Fruit fly (Drosophila melanogaster): ENCODE data around the gene CG12310.
A peak's percentile ranks its signal among the peaks of the same experiment; 100 is the strongest.

Gene CG12310

DNA sequence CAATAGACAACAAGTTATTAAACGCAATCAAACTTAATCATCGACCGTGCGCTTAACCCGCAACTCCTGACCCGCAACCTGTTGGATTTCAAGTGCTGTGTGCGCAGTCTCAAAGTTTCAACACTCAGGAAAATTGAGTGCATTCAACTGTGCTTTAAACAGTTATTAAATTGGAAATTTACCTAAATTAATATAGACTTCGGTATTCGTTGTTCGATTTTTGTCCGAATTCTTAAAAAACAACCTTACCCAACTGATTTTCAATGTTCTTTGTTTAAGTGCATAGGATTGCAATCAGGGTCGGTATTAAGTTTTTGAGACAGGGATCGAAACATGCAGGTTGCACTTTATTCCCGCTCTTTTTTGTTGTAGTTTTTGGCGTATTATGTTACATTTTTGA lies 45.5 kb downstream of the CG12310 start (continued):
- TF ChIP-seq CG11902 (GFP tag; optimal IDR thresholded peaks at IDR 0.05) (no peak), Gug (GFP tag; IDR thresholded peaks at IDR 0.05) (peak; percentile 34; the same call in 1 of the 2 replicates), Sox102F (GFP tag; optimal IDR thresholded peaks at IDR 0.05) (peak; percentile 63), CG6163 (GFP tag; IDR thresholded peaks at IDR 0.05) (peak; percentile 82), Hr38 (GFP tag; optimal IDR thresholded peaks at IDR 0.05) (no peak), Smox (GFP tag; optimal IDR thresholded peaks at IDR 0.05) (peak; percentile 46), svp (GFP tag) (peak; percentile 72), spab (GFP tag; optimal IDR thresholded peaks at IDR 0.05) (no peak), dac (GFP tag; optimal IDR thresholded peaks at IDR 0.05) (peak; percentile 9), fd59A (GFP tag; optimal IDR thresholded peaks at IDR 0.05) (no peak), CG15336 (GFP tag; IDR thresholded peaks at IDR 0.05) (peak; percentile 76), CG1621 (tag; optimal IDR thresholded peaks at IDR 0.05) (peak; percentile 22), dsx (GFP tag; optimal IDR thresholded peaks at IDR 0.05; ENCODE audit: poor library complexity, severe bottlenecking) (no peak), CG10669 (GFP tag; optimal IDR thresholded peaks at IDR 0.05) (peak; percentile 59), CG11762 (GFP tag; optimal IDR thresholded peaks at IDR 0.05; ENCODE audit: insufficient read depth) (peak; percentile 59), CG31627 (GFP tag; optimal IDR thresholded peaks at IDR 0.05) (peak; percentile 39), CG34406 (GFP tag; optimal IDR thresholded peaks at IDR 0.05) (peak; percentile 52), Eip93F (GFP tag; optimal IDR thresholded peaks at IDR 0.05) (no peak), net (GFP tag; optimal IDR thresholded peaks at IDR 0.05) (peak; percentile 56)

Data from whole organism, prepupa.